Fruit fly (Drosophila melanogaster) whole organism, embryonic: Measurements from ENCODE around the gene Roc1b.
A peak's percentile ranks its signal among the peaks of the same experiment; 100 is the strongest.

Source experiments
- Antp ChIP-seq: fragments of 200-800 bp; sonication (Bioruptor generic); optimal IDR thresholded peaks from 3 replicates; lab custom pipeline; 2016; ENCODE audit warnings: missing biosample characterization, missing genetic modification characterization
- CG11398 ChIP-seq: fragments of 200-800 bp; sonication (Bioruptor generic); optimal IDR thresholded peaks from 2 replicates; lab custom pipeline; 2016; ENCODE audit warnings: missing biosample characterization, missing genetic modification characterization
- CG11695 ChIP-seq: fragments of 200-800 bp; sonication (Bioruptor generic); IDR thresholded peaks from 3 replicates; pipeline ENCODE4 v1.3.6; 2022; ENCODE audit warnings: missing biosample characterization, missing genetic modification characterization
- CG11723 ChIP-seq: fragments of 200-800 bp; sonication (Bioruptor generic); optimal IDR thresholded peaks from 2 replicates; lab custom pipeline; 2017; ENCODE audit warnings: missing biosample characterization, mild to moderate bottlenecking, missing genetic modification characterization
- CG13894 ChIP-seq: fragments of 200-800 bp; sonication (Bioruptor generic); optimal IDR thresholded peaks from 3 replicates; lab custom pipeline; 2018; ENCODE audit warnings: missing biosample characterization, mild to moderate bottlenecking, missing genetic modification characterization, moderate library complexity
- CG14710 ChIP-seq: fragments of 200-800 bp; sonication (Bioruptor generic); optimal IDR thresholded peaks from 3 replicates; lab custom pipeline; 2019; ENCODE audit warnings: missing biosample characterization, mild to moderate bottlenecking, missing genetic modification characterization, moderate library complexity
- CG15514 ChIP-seq: fragments of 200-800 bp; sonication (Bioruptor generic); optimal IDR thresholded peaks from 3 replicates; lab custom pipeline; 2017; ENCODE audit warnings: missing biosample characterization, missing genetic modification characterization, mild to moderate bottlenecking, moderate library complexity, missing genetic modification reagents
- CG18262 ChIP-seq: fragments of 200-800 bp; optimal IDR thresholded peaks from 3 replicates; lab custom pipeline; 2019; ENCODE audit warnings: missing biosample characterization, mild to moderate bottlenecking, missing genetic modification characterization, moderate library complexity
- CG2120 ChIP-seq: fragments of 200-800 bp; sonication (Bioruptor generic); optimal IDR thresholded peaks from 3 replicates; lab custom pipeline; 2016; ENCODE audit warnings: missing biosample characterization, missing genetic modification characterization
- CG2199 ChIP-seq: fragments of 200-800 bp; sonication (Bioruptor generic); IDR thresholded peaks from 3 replicates; pipeline ENCODE4 v1.3.6; 2022; ENCODE audit warnings: missing biosample characterization, missing genetic modification characterization
- CG2875 ChIP-seq: fragments of 200-800 bp; sonication (Bioruptor generic); optimal IDR thresholded peaks from 2 replicates; lab custom pipeline; 2017; ENCODE audit warnings: missing biosample characterization, mild to moderate bottlenecking, missing genetic modification characterization, missing genetic modification reagents
- CG2889 ChIP-seq: fragments of 200-800 bp; sonication (Bioruptor generic); IDR thresholded peaks from 3 replicates; pipeline ENCODE4 v1.3.6; 2022; ENCODE audit warnings: missing biosample characterization, missing genetic modification characterization
- CG32532 ChIP-seq: fragments of 200-800 bp; sonication (Bioruptor generic); IDR thresholded peaks from 2 replicates; pipeline ENCODE4 v1.3.6; 2022; ENCODE audit warnings: missing biosample characterization, missing genetic modification characterization
- CG32772 ChIP-seq: fragments of 200-800 bp; sonication (Bioruptor generic); IDR thresholded peaks from 2 replicates; pipeline ENCODE4 v1.3.6; 2022; ENCODE audit warnings: missing biosample characterization, missing genetic modification characterization
- CG7839 ChIP-seq: fragments of 200-800 bp; sonication (Bioruptor generic); optimal IDR thresholded peaks from 3 replicates; lab custom pipeline; 2018; ENCODE audit warnings: missing biosample characterization, mild to moderate bottlenecking, missing genetic modification characterization, moderate library complexity
- D19B ChIP-seq: fragments of 200-800 bp; sonication (Bioruptor generic); optimal IDR thresholded peaks from 2 replicates; lab custom pipeline; 2017; ENCODE audit warnings: missing biosample characterization, mild to moderate bottlenecking, missing genetic modification characterization
- Doc3 ChIP-seq: fragments of 200-800 bp; sonication (Bioruptor generic); IDR thresholded peaks from 3 replicates; pipeline ENCODE4 v1.3.6; 2022; ENCODE audit warnings: missing biosample characterization, missing genetic modification characterization; ENCODE audit not compliant: partially characterized antibody
- E2f2 ChIP-seq: fragments of 200-800 bp; sonication (Bioruptor generic); IDR thresholded peaks from 2 replicates; pipeline ENCODE4 v1.3.6; 2022; ENCODE audit warnings: missing biosample characterization, missing genetic modification characterization
- Ets65A ChIP-seq: fragments of 200-800 bp; sonication (Bioruptor generic); peaks from one replicate; lab custom pipeline; 2016; ENCODE audit warnings: missing biosample characterization, missing genetic modification characterization
- Fer2 ChIP-seq: fragments of 200-800 bp; sonication (Bioruptor generic); optimal IDR thresholded peaks from 2 replicates; lab custom pipeline; 2018; ENCODE audit warnings: missing biosample characterization, mild to moderate bottlenecking, missing genetic modification characterization, moderate library complexity
- Hey ChIP-seq: fragments of 200-800 bp; sonication (Bioruptor generic); optimal IDR thresholded peaks from 3 replicates; lab custom pipeline; 2018; ENCODE audit warnings: missing biosample characterization, mild to moderate bottlenecking, missing genetic modification characterization
- Kr ChIP-seq: fragments of 200-800 bp; sonication (Bioruptor generic); optimal IDR thresholded peaks from 2 replicates; lab custom pipeline; 2017; ENCODE audit warnings: missing biosample characterization, mild to moderate bottlenecking, missing genetic modification characterization
- MBD-R2 ChIP-seq: fragments of 200-800 bp; sonication (Bioruptor generic); IDR thresholded peaks from 2 replicates; pipeline ENCODE4 v1.3.6; 2022; ENCODE audit warnings: missing biosample characterization, missing genetic modification characterization
- MESR4 ChIP-seq: fragments of 200-800 bp; sonication (Bioruptor generic); optimal IDR thresholded peaks from 2 replicates; lab custom pipeline; 2018; ENCODE audit warnings: missing biosample characterization, mild to moderate bottlenecking, missing genetic modification characterization, moderate library complexity
- Sin3A ChIP-seq: fragments of >200 bp; optimal IDR thresholded peaks from 2 replicates; lab custom pipeline; 2018
- Xrp1 ChIP-seq: fragments of 200-800 bp; sonication (Bioruptor generic); IDR thresholded peaks from 2 replicates; pipeline ENCODE4 v1.3.6; 2022; ENCODE audit warnings: missing biosample characterization, missing genetic modification characterization
- amos ChIP-seq: fragments of 200-800 bp; sonication (Bioruptor generic); IDR thresholded peaks from 2 replicates; pipeline ENCODE4 v1.3.6; 2022; ENCODE audit warnings: missing biosample characterization, missing genetic modification characterization; ENCODE audit not compliant: partially characterized antibody
- bowl ChIP-seq: fragments of 200-800 bp; sonication (Bioruptor generic); IDR thresholded peaks from 2 replicates; pipeline ENCODE4 v1.3.6; 2022; ENCODE audit warnings: missing biosample characterization, missing genetic modification characterization
- caup ChIP-seq: fragments of 200-800 bp; sonication (Bioruptor generic); optimal IDR thresholded peaks from 3 replicates; lab custom pipeline; 2017; ENCODE audit warnings: missing biosample characterization, mild to moderate bottlenecking, missing genetic modification characterization, moderate library complexity; ENCODE audit not compliant: severe bottlenecking
- corto ChIP-seq: fragments of 200-800 bp; sonication (Bioruptor generic); optimal IDR thresholded peaks from 2 replicates; lab custom pipeline; 2016; ENCODE audit warnings: missing biosample characterization, mild to moderate bottlenecking, missing genetic modification characterization, moderate library complexity
- da ChIP-seq: fragments of 200-800 bp; sonication (Bioruptor generic); optimal IDR thresholded peaks from 2 replicates; lab custom pipeline; 2016; ENCODE audit warnings: missing biosample characterization, missing genetic modification characterization
- gcm ChIP-seq: fragments of 200-800 bp; sonication (Bioruptor generic); optimal IDR thresholded peaks from 2 replicates; lab custom pipeline; 2019; ENCODE audit warnings: missing biosample characterization, mild to moderate bottlenecking, missing genetic modification characterization, moderate library complexity
- gro ChIP-seq: fragments of 200-800 bp; sonication (Bioruptor generic); optimal IDR thresholded peaks from 2 replicates; lab custom pipeline; 2016; ENCODE audit warnings: missing biosample characterization, missing genetic modification characterization
- mirr ChIP-seq: fragments of 200-800 bp; sonication (Bioruptor generic); optimal IDR thresholded peaks from 3 replicates; lab custom pipeline; 2018; ENCODE audit warnings: missing biosample characterization, mild to moderate bottlenecking, missing genetic modification characterization
- otp ChIP-seq: fragments of 200-800 bp; sonication (Bioruptor generic); IDR thresholded peaks from 3 replicates; pipeline ENCODE4, ENCODE4 v1.3.6; 2022; ENCODE audit warnings: missing biosample characterization, missing genetic modification characterization
- pb ChIP-seq: fragments of 200-800 bp; sonication (Bioruptor generic); optimal IDR thresholded peaks from 3 replicates; lab custom pipeline; 2016; ENCODE audit warnings: missing biosample characterization, missing genetic modification characterization
- peb ChIP-seq: fragments of 200-800 bp; sonication (Bioruptor generic); IDR thresholded peaks from 2 replicates; pipeline ENCODE4 v1.3.6; 2022; ENCODE audit warnings: missing biosample characterization, missing genetic modification characterization
- pfk ChIP-seq: fragments of 200-800 bp; sonication (Bioruptor generic); optimal IDR thresholded peaks from 2 replicates; lab custom pipeline; 2018; ENCODE audit warnings: missing biosample characterization, mild to moderate bottlenecking, missing genetic modification characterization, moderate library complexity
- prd ChIP-seq, 3 experiments: fragments of >200 bp in 2 of 3; fragments of 200-800 bp in 1 of 3; sonication (Bioruptor generic) in 1 of 3; optimal IDR thresholded peaks in 2 of 3; IDR thresholded peaks in 1 of 3; 2 replicates in 2 of 3; 3 replicates in 1 of 3; pipeline versions ENCODE4 v1.3.6 to Lab custom; 2017 to 2022; ENCODE audit warnings: missing biosample characterization in 1 of 3, missing genetic modification characterization in 1 of 3
- row ChIP-seq: fragments of 200-800 bp; sonication (Bioruptor generic); IDR thresholded peaks from 3 replicates; pipeline ENCODE4 v1.3.6; 2022; ENCODE audit warnings: missing biosample characterization, missing genetic modification characterization
- scrt ChIP-seq: fragments of 200-800 bp; sonication (Bioruptor generic); optimal IDR thresholded peaks from 2 replicates; lab custom pipeline; 2018; ENCODE audit warnings: missing biosample characterization, mild to moderate bottlenecking, missing genetic modification characterization, moderate library complexity
- seq ChIP-seq: fragments of 200-800 bp; sonication (Bioruptor generic); IDR thresholded peaks from 2 replicates; pipeline ENCODE4 v1.3.6; 2022; ENCODE audit warnings: missing biosample characterization, missing genetic modification characterization
- slbo ChIP-seq: fragments of 200-800 bp; sonication (Bioruptor generic); IDR thresholded peaks from 2 replicates; pipeline ENCODE4 v1.3.6; 2022; ENCODE audit warnings: missing biosample characterization, missing genetic modification characterization
- sqz ChIP-seq: fragments of 200-800 bp; sonication (Bioruptor generic); optimal IDR thresholded peaks from 3 replicates; lab custom pipeline; 2018; ENCODE audit warnings: missing biosample characterization, mild to moderate bottlenecking, missing genetic modification characterization
- sr ChIP-seq: fragments of 200-800 bp; sonication (Bioruptor generic); IDR thresholded peaks from 3 replicates; pipeline ENCODE4 v1.3.6; 2022; ENCODE audit warnings: missing biosample characterization, missing genetic modification characterization
- sug ChIP-seq: fragments of 200-800 bp; optimal IDR thresholded peaks from 2 replicates; lab custom pipeline; 2019; ENCODE audit warnings: missing biosample characterization, mild to moderate bottlenecking, missing genetic modification characterization, moderate library complexity
- tgo ChIP-seq: fragments of 200-800 bp; sonication (Bioruptor generic); IDR thresholded peaks from 3 replicates; pipeline ENCODE4 v1.3.6; 2022; ENCODE audit warnings: missing biosample characterization, missing genetic modification characterization
- tll ChIP-seq, 2 experiments: fragments of 200-800 bp in 1 of 2; fragments of >200 bp in 1 of 2; sonication (Bioruptor generic) in 1 of 2; optimal IDR thresholded peaks; 2 replicates each; lab custom pipeline; 2017 to 2019; ENCODE audit warnings: missing biosample characterization in 2 of 2, missing genetic modification characterization in 2 of 2, mild to moderate bottlenecking in 1 of 2, moderate library complexity in 1 of 2
- toy ChIP-seq: fragments of 200-800 bp; sonication (Bioruptor generic); IDR thresholded peaks from 2 replicates; pipeline ENCODE4 v1.3.6; 2022; ENCODE audit warnings: missing biosample characterization, missing genetic modification characterization
- wor ChIP-seq: fragments of 200-800 bp; sonication (Bioruptor generic); IDR thresholded peaks from 2 replicates; pipeline ENCODE4 v1.3.6; 2022; ENCODE audit warnings: missing biosample characterization, missing genetic modification characterization
- zen2 ChIP-seq: fragments of 200-800 bp; sonication (Bioruptor generic); IDR thresholded peaks from 3 replicates; pipeline ENCODE4 v1.3.6; 2022; ENCODE audit warnings: missing biosample characterization, missing genetic modification characterization; ENCODE audit not compliant: partially characterized antibody

Roc1b gene

DNA sequence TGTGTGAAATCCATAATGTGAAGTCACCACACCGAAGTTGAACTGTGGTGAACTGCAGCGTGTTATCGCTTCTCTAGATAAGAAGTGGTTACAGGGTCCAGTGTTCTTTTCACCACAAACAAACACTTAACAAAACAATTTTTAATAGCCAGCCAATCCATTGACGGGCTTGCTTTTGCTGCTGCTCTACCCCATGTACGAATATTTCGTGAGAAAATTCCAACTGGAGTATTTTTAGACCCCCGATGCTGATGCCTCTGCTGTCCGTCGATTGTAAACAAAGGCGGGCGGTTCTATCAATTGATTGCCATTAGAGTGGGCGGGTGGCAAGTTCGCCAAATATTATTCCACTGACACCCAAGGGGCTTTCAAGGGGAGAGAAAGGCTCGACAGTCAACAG lies 18.7 kb upstream of the Roc1b start (continued):
- TF ChIP-seq peb (GFP tag; lab: Robert Waterston, UW) (no peak), gro (no peak), MBD-R2 (GFP tag; lab: Robert Waterston, UW) (no peak), wor (GFP tag; lab: Robert Waterston, UW) (no peak), bowl (GFP tag; lab: Robert Waterston, UW) (no peak), CG15514 (GFP tag; lab: Kevin White, UChicago) (peak; percentile 34), prd (optimal IDR thresholded peaks at IDR 0.05; lab: Kevin White, UChicago) (no peak), prd (GFP tag; IDR thresholded peaks at IDR 0.05; lab: Robert Waterston, UW) (no peak), CG11723 (GFP tag; lab: Kevin White, UChicago) (no peak), Xrp1 (GFP tag; lab: Robert Waterston, UW) (no peak), mirr (GFP tag; lab: Kevin White, UChicago) (peak; percentile 31), Fer2 (tag; lab: Kevin White, UChicago) (no peak), corto (GFP tag; lab: Kevin White, UChicago) (no peak), E2f2 (GFP tag; lab: Robert Waterston, UW) (peak; percentile 35; the same call in 1 of the 2 replicates), Sin3A (lab: Kevin White, UChicago) (no peak), D19B (GFP tag; lab: Kevin White, UChicago) (no peak), CG18262 (tag; lab: Kevin White, UChicago) (no peak), sug (tag; lab: Kevin White, UChicago) (peak; percentile 77), CG2199 (GFP tag; lab: Robert Waterston, UW) (0 out of 3 replicates have a peak, but pooled peaks have one; percentile 7), Kr (no peak), CG11695 (GFP tag; lab: Robert Waterston, UW) (no peak), CG2875 (GFP tag; lab: Kevin White, UChicago) (no peak), otp (GFP tag; lab: Robert Waterston, UW) (no peak), pb (GFP tag; lab: Kevin White, UChicago) (no peak), gcm (no peak), da (GFP tag; lab: Kevin White, UChicago) (no peak), zen2 (GFP tag; lab: Robert Waterston, UW) (no peak), CG11398 (GFP tag; lab: Kevin White, UChicago) (no peak), Doc3 (GFP tag; lab: Robert Waterston, UW) (no peak), CG14710 (tag; lab: Kevin White, UChicago) (no peak), CG2889 (GFP tag; lab: Robert Waterston, UW) (no peak), amos (GFP tag; lab: Robert Waterston, UW) (no peak), CG32532 (GFP tag; lab: Robert Waterston, UW) (peak; percentile 26; the same call in 1 of the 2 replicates), Hey (tag; lab: Kevin White, UChicago) (no peak), seq (GFP tag; lab: Robert Waterston, UW) (no peak), row (GFP tag; lab: Robert Waterston, UW) (peak; percentile 41; the same call in 2 of the 3 replicates), CG7839 (tag; lab: Kevin White, UChicago) (no peak), Ets65A (GFP tag; lab: Kevin White, UChicago) (peak; percentile 57), sqz (no peak), tgo (GFP tag; lab: Robert Waterston, UW) (no peak), Antp (GFP tag; lab: Kevin White, UChicago) (no peak), caup (GFP tag; lab: Kevin White, UChicago) (peak; percentile 8), slbo (GFP tag; lab: Robert Waterston, UW) (peak; percentile 41; the same call in 1 of the 2 replicates), toy (GFP tag; lab: Robert Waterston, UW) (no peak), CG32772 (GFP tag; lab: Robert Waterston, UW) (no peak), CG2120 (peak; percentile 38), CG13894 (tag; lab: Kevin White, UChicago) (peak; percentile 65), pfk (no peak), tll (GFP tag; optimal IDR thresholded peaks at IDR 0.05; lab: Kevin White, UChicago) (no peak), MESR4 (GFP tag; lab: Kevin White, UChicago) (no peak), sr (GFP tag; lab: Robert Waterston, UW) (peak; percentile 54; the same call in 1 of the 3 replicates), scrt (GFP tag; lab: Kevin White, UChicago) (no peak)
